Worm (Caenorhabditis elegans): Measurements from ENCODE around the gene ZC513.2.

- TF ChIP-seq elt-3 (tag; optimal IDR thresholded peaks at IDR 0.05) (no peak), nhr-25 (tag; optimal IDR thresholded peaks at IDR 0.05) (no peak), sea-2 (GFP tag; optimal IDR thresholded peaks at IDR 0.05) (no peak), lin-15B (tag; optimal IDR thresholded peaks at IDR 0.05) (no peak), nhr-76 (tag; optimal IDR thresholded peaks at IDR 0.05) (no peak)
Measured at ce11 chrV:8095378-8095777, 41.1 kb downstream of the ZC513.2 start, which contains the start of gene str-146.
